Fruit fly (Drosophila melanogaster): ENCODE results near the gene Wnt4.

Wnt4 gene

dm6 chr2L:7219650-7220267 lies 57.2 kb downstream of the Wnt4 start, which contains the start of gene CG13784 (continued):
- TF ChIP-seq CG6689 (GFP tag; IDR thresholded peaks at IDR 0.05) (no peak), CG12942 (GFP tag; optimal IDR thresholded peaks at IDR 0.05) (no peak), CG10543 (GFP tag; optimal IDR thresholded peaks at IDR 0.05) (peak; percentile 59), disco-r (GFP tag; optimal IDR thresholded peaks at IDR 0.05) (no peak), sqz (GFP tag; optimal IDR thresholded peaks at IDR 0.05) (peak; percentile 63), Opbp (GFP tag; IDR thresholded peaks at IDR 0.05; ENCODE audit: partially characterized antibody) (peak; percentile 72), CG34224 (GFP tag; IDR thresholded peaks at IDR 0.05; ENCODE audit: partially characterized antibody) (no peak), CG1233 (GFP tag; optimal IDR thresholded peaks at IDR 0.05) (peak; percentile 7), Dek (tag; optimal IDR thresholded peaks at IDR 0.05) (peak; percentile 69), Hmr (GFP tag; optimal IDR thresholded peaks at IDR 0.05) (peak; percentile 65), cad (GFP tag; optimal IDR thresholded peaks at IDR 0.05) (no peak), maf-S (GFP tag; optimal IDR thresholded peaks at IDR 0.05) (no peak), CG17829 (tag; optimal IDR thresholded peaks at IDR 0.05) (peak; percentile 59), CG14667 (GFP tag; IDR thresholded peaks at IDR 0.05) (no peak), NC2β (GFP tag; optimal IDR thresholded peaks at IDR 0.05) (no peak), croc (GFP tag; conservative IDR thresholded peaks at IDR 0.05) (no peak), CG15011 (GFP tag; optimal IDR thresholded peaks at IDR 0.05) (no peak), chif (GFP tag; optimal IDR thresholded peaks at IDR 0.05) (no peak), hth (optimal IDR thresholded peaks at IDR 0.05) (no peak), Atf6 (GFP tag; IDR thresholded peaks at IDR 0.05) (peak; percentile 57), Hsf (GFP tag; optimal IDR thresholded peaks at IDR 0.05) (no peak), ttk (GFP tag; IDR thresholded peaks at IDR 0.05) (no peak), eyg (GFP tag; optimal IDR thresholded peaks at IDR 0.05) (no peak), CG13123 (GFP tag; optimal IDR thresholded peaks at IDR 0.05) (no peak), unc-4 (GFP tag; IDR thresholded peaks at IDR 0.05; ENCODE audit: partially characterized antibody) (peak; percentile 58), dmrt99B (tag; optimal IDR thresholded peaks at IDR 0.05) (peak; percentile 4), zfh2 (GFP tag; optimal IDR thresholded peaks at IDR 0.05) (peak; percentile 24), CG8765 (GFP tag; IDR thresholded peaks at IDR 0.05) (peak; percentile 26; the same call in 1 of the 2 replicates), MESR4 (GFP tag; optimal IDR thresholded peaks at IDR 0.05) (peak; percentile 76), ara (GFP tag; IDR thresholded peaks at IDR 0.05) (no peak; the same call in 1 of the 2 replicates), crol (GFP tag; IDR thresholded peaks at IDR 0.05) (no peak), CG4617 (GFP tag; optimal IDR thresholded peaks at IDR 0.05; ENCODE audit: borderline replicate concordance) (no peak), Deaf1 (tag; optimal IDR thresholded peaks at IDR 0.05) (no peak), Xrp1 (GFP tag; IDR thresholded peaks at IDR 0.05) (peak; percentile 16; the same call in 1 of the 2 replicates), CG18764 (GFP tag; optimal IDR thresholded peaks at IDR 0.05) (no peak), ci (GFP tag; IDR thresholded peaks at IDR 0.05) (peak; percentile 52; the same call in 1 of the 3 replicates), CG1024 (GFP tag; IDR thresholded peaks at IDR 0.05) (peak; percentile 60; the same call in 1 of the 2 replicates), aop (GFP tag; IDR thresholded peaks at IDR 0.05) (no peak), CG7963 (GFP tag; IDR thresholded peaks at IDR 0.05; ENCODE audit: partially characterized antibody) (peak; percentile 33; the same call in 1 of the 3 replicates), CG16863 (GFP tag; optimal IDR thresholded peaks at IDR 0.05) (no peak), zfh1 (GFP tag; IDR thresholded peaks at IDR 0.05) (no peak), CTCF (GFP tag; optimal IDR thresholded peaks at IDR 0.05) (no peak), CG17912 (GFP tag; optimal IDR thresholded peaks at IDR 0.05) (no peak), her (GFP tag; optimal IDR thresholded peaks at IDR 0.05) (peak; percentile 62), ab (GFP tag; optimal IDR thresholded peaks at IDR 0.05) (no peak), peb (GFP tag; IDR thresholded peaks at IDR 0.05) (no peak), CG7357 (GFP tag; IDR thresholded peaks at IDR 0.05) (peak; percentile 84), Gug (GFP tag; IDR thresholded peaks at IDR 0.05) (no peak), nau (GFP tag; optimal IDR thresholded peaks at IDR 0.05) (peak; percentile 51), CG18011 (GFP tag; optimal IDR thresholded peaks at IDR 0.05) (peak; percentile 0), Poxn (GFP tag; IDR thresholded peaks at IDR 0.05) (no peak), CG17385 (GFP tag; optimal IDR thresholded peaks at IDR 0.05) (peak; percentile 13)

Data from whole organism, embryonic.